Fruit fly (Drosophila melanogaster) whole organism, embryonic: ENCODE results near the gene CG3902.
A peak's percentile ranks its signal among the peaks of the same experiment; 100 is the strongest.

ENCODE experiments used
- BEAF-32 ChIP-seq: fragments of 200-800 bp; sonication (Bioruptor generic); optimal IDR thresholded peaks from 3 replicates; lab custom pipeline; 2017; ENCODE audit warnings: missing biosample characterization, missing genetic modification characterization, mild to moderate bottlenecking, moderate library complexity, missing genetic modification reagents
- CG10267 ChIP-seq: fragments of 200-800 bp; sonication (Bioruptor generic); optimal IDR thresholded peaks from 2 replicates; lab custom pipeline; 2018; ENCODE audit warnings: missing biosample characterization, mild to moderate bottlenecking, missing genetic modification characterization, moderate library complexity
- CG10274 ChIP-seq: fragments of 200-800 bp; sonication (Bioruptor generic); optimal IDR thresholded peaks from 3 replicates; lab custom pipeline; 2017; ENCODE audit warnings: missing biosample characterization, mild to moderate bottlenecking, missing genetic modification characterization
- CG11696 ChIP-seq: fragments of 200-800 bp; sonication (Bioruptor generic); IDR thresholded peaks from 2 replicates; pipeline ENCODE4 v1.3.6; 2022; ENCODE audit warnings: missing biosample characterization, missing genetic modification characterization
- CG12391 ChIP-seq: fragments of 200-800 bp; sonication (Bioruptor generic); optimal IDR thresholded peaks from 3 replicates; lab custom pipeline; 2018; ENCODE audit warnings: missing biosample characterization, mild to moderate bottlenecking, missing genetic modification characterization, moderate library complexity
- CG12659 ChIP-seq: fragments of 200-800 bp; sonication (Bioruptor generic); optimal IDR thresholded peaks from 3 replicates; lab custom pipeline; 2017; ENCODE audit warnings: mild to moderate bottlenecking, missing biosample characterization, missing genetic modification reagents, missing genetic modification characterization
- CG14667 ChIP-seq: fragments of 200-800 bp; sonication (Bioruptor generic); IDR thresholded peaks from 2 replicates; pipeline ENCODE4 v1.3.6; 2022; ENCODE audit warnings: missing biosample characterization, missing genetic modification characterization
- CG14860 ChIP-seq: fragments of 200-800 bp; sonication (Bioruptor generic); IDR thresholded peaks from 3 replicates; pipeline ENCODE4 v1.3.6; 2022; ENCODE audit warnings: missing biosample characterization, missing genetic modification characterization; ENCODE audit not compliant: partially characterized antibody
- CG17186 ChIP-seq: fragments of 200-800 bp; sonication (Bioruptor generic); optimal IDR thresholded peaks from 3 replicates; lab custom pipeline; 2017; ENCODE audit warnings: missing biosample characterization, missing genetic modification reagents, missing genetic modification characterization
- CG18764 ChIP-seq: fragments of 200-800 bp; sonication (Bioruptor generic); optimal IDR thresholded peaks from 3 replicates; lab custom pipeline; 2016; ENCODE audit warnings: missing biosample characterization, missing genetic modification characterization
- CG2116 ChIP-seq: fragments of 200-800 bp; sonication (Bioruptor generic); optimal IDR thresholded peaks from 3 replicates; lab custom pipeline; 2018; ENCODE audit warnings: missing biosample characterization, mild to moderate bottlenecking, missing genetic modification characterization
- CG2120 ChIP-seq: fragments of 200-800 bp; sonication (Bioruptor generic); optimal IDR thresholded peaks from 3 replicates; lab custom pipeline; 2016; ENCODE audit warnings: missing biosample characterization, missing genetic modification characterization
- CG2199 ChIP-seq: fragments of 200-800 bp; sonication (Bioruptor generic); IDR thresholded peaks from 3 replicates; pipeline ENCODE4 v1.3.6; 2022; ENCODE audit warnings: missing biosample characterization, missing genetic modification characterization
- CG30020 ChIP-seq: fragments of 200-800 bp; optimal IDR thresholded peaks from 2 replicates; lab custom pipeline; 2019; ENCODE audit warnings: missing biosample characterization, mild to moderate bottlenecking, missing genetic modification characterization, moderate library complexity
- CG30403 ChIP-seq: fragments of 200-800 bp; sonication (Bioruptor generic); optimal IDR thresholded peaks from 3 replicates; lab custom pipeline; 2016; ENCODE audit warnings: missing biosample characterization, missing genetic modification characterization
- CG34224 ChIP-seq: fragments of 200-800 bp; sonication (Bioruptor generic); IDR thresholded peaks from 3 replicates; pipeline ENCODE4 v1.3.6; 2022; ENCODE audit warnings: missing biosample characterization, missing genetic modification characterization; ENCODE audit not compliant: partially characterized antibody
- CG6791 ChIP-seq: fragments of 200-800 bp; sonication (Bioruptor generic); IDR thresholded peaks from 3 replicates; pipeline ENCODE4 v1.3.6; 2022; ENCODE audit warnings: missing biosample characterization, missing genetic modification characterization; ENCODE audit not compliant: partially characterized antibody
- CTCF ChIP-seq: fragments of 200-800 bp; sonication (Bioruptor generic); optimal IDR thresholded peaks from 2 replicates; lab custom pipeline; 2017; ENCODE audit warnings: missing biosample characterization, mild to moderate bottlenecking, missing genetic modification characterization, moderate library complexity
- D19B ChIP-seq: fragments of 200-800 bp; sonication (Bioruptor generic); optimal IDR thresholded peaks from 2 replicates; lab custom pipeline; 2017; ENCODE audit warnings: missing biosample characterization, mild to moderate bottlenecking, missing genetic modification characterization
- Dp ChIP-seq: fragments of 200-800 bp; sonication (Bioruptor generic); optimal IDR thresholded peaks from 2 replicates; lab custom pipeline; 2018; ENCODE audit warnings: missing biosample characterization, mild to moderate bottlenecking, missing genetic modification characterization, moderate library complexity
- HLH4C ChIP-seq: fragments of 200-800 bp; sonication (Bioruptor generic); IDR thresholded peaks from 3 replicates; pipeline ENCODE4 v1.3.6; 2022; ENCODE audit warnings: missing biosample characterization, missing genetic modification characterization; ENCODE audit not compliant: partially characterized antibody
- HmgD ChIP-seq: fragments of 200-800 bp; sonication (Bioruptor generic); optimal IDR thresholded peaks from 3 replicates; lab custom pipeline; 2016; ENCODE audit warnings: missing biosample characterization, missing genetic modification characterization
- HmgZ ChIP-seq: fragments of 200-800 bp; sonication (Bioruptor generic); optimal IDR thresholded peaks from 2 replicates; lab custom pipeline; 2018; ENCODE audit warnings: missing biosample characterization, mild to moderate bottlenecking, missing genetic modification characterization
- MESR4 ChIP-seq: fragments of 200-800 bp; sonication (Bioruptor generic); optimal IDR thresholded peaks from 2 replicates; lab custom pipeline; 2018; ENCODE audit warnings: missing biosample characterization, mild to moderate bottlenecking, missing genetic modification characterization, moderate library complexity
- Med ChIP-seq: fragments of 200-800 bp; sonication (Bioruptor generic); peaks from one replicate; lab custom pipeline; 2016; ENCODE audit warnings: missing biosample characterization, missing genetic modification characterization, mild to moderate bottlenecking, inconsistent platforms, moderate library complexity
- Opbp ChIP-seq: fragments of 200-800 bp; sonication (Bioruptor generic); IDR thresholded peaks from 3 replicates; pipeline ENCODE4 v1.3.6; 2022; ENCODE audit warnings: missing biosample characterization, missing genetic modification characterization; ENCODE audit not compliant: partially characterized antibody
- Sin3A ChIP-seq: fragments of >200 bp; optimal IDR thresholded peaks from 2 replicates; lab custom pipeline; 2018
- Sry-δ ChIP-seq: fragments of 200-800 bp; sonication (Bioruptor generic); optimal IDR thresholded peaks from 2 replicates; lab custom pipeline; 2016; ENCODE audit warnings: missing biosample characterization, missing genetic modification characterization
- Stat92E ChIP-seq, 3 experiments: fragments of >200 bp in 2 of 3; fragments of 200-800 bp in 1 of 3; sonication (Bioruptor generic) in 1 of 3; optimal IDR thresholded peaks; 2 replicates each; lab custom pipeline; 2017 to 2019; ENCODE audit warnings: missing biosample characterization in 3 of 3, missing genetic modification characterization in 3 of 3, mild to moderate bottlenecking in 1 of 3, moderate library complexity in 1 of 3
- YL-1 ChIP-seq: fragments of 200-800 bp; sonication (Bioruptor generic); optimal IDR thresholded peaks from 3 replicates; lab custom pipeline; 2017; ENCODE audit warnings: missing biosample characterization, mild to moderate bottlenecking, missing genetic modification characterization
- ato ChIP-seq: fragments of 200-800 bp; sonication (Bioruptor generic); IDR thresholded peaks from 2 replicates; pipeline ENCODE4 v1.3.6; 2022; ENCODE audit warnings: missing biosample characterization, missing genetic modification characterization; ENCODE audit not compliant: partially characterized antibody
- bab2 ChIP-seq: fragments of 200-800 bp; sonication (Bioruptor generic); optimal IDR thresholded peaks from 2 replicates; lab custom pipeline; 2016; ENCODE audit warnings: missing biosample characterization, missing genetic modification characterization
- bbx ChIP-seq: fragments of 200-800 bp; sonication (Bioruptor generic); IDR thresholded peaks from 2 replicates; pipeline ENCODE4 v1.3.6; 2022; ENCODE audit warnings: missing biosample characterization, missing genetic modification characterization; ENCODE audit not compliant: partially characterized antibody
- chinmo ChIP-seq: fragments of 200-800 bp; sonication (Bioruptor generic); IDR thresholded peaks from 4 replicates; pipeline ENCODE4 v1.3.6; 2022; ENCODE audit warnings: missing biosample characterization, missing genetic modification characterization; ENCODE audit not compliant: partially characterized antibody
- crp ChIP-seq, 2 experiments: fragments of 200-800 bp; sonication (Bioruptor generic); optimal IDR thresholded peaks; 2 replicates in 1 of 2; 3 replicates in 1 of 2; lab custom pipeline; 2017; ENCODE audit warnings: missing biosample characterization in 2 of 2, missing genetic modification characterization in 2 of 2, mild to moderate bottlenecking in 1 of 2, moderate library complexity in 1 of 2
- gfzf ChIP-seq: fragments of 200-800 bp; sonication (Bioruptor generic); optimal IDR thresholded peaks from 2 replicates; lab custom pipeline; 2016; ENCODE audit warnings: missing biosample characterization, mild to moderate bottlenecking, missing genetic modification characterization, moderate library complexity
- grau ChIP-seq: fragments of 200-800 bp; optimal IDR thresholded peaks from 3 replicates; lab custom pipeline; 2019; ENCODE audit warnings: missing biosample characterization, mild to moderate bottlenecking, missing genetic modification characterization, moderate library complexity
- her ChIP-seq: fragments of 200-800 bp; sonication (Bioruptor generic); optimal IDR thresholded peaks from 2 replicates; lab custom pipeline; 2016; ENCODE audit warnings: missing biosample characterization, missing genetic modification characterization
- klu ChIP-seq: fragments of 200-800 bp; sonication (Bioruptor generic); IDR thresholded peaks from 2 replicates; pipeline ENCODE4 v1.3.6; 2022; ENCODE audit warnings: missing biosample characterization, missing genetic modification characterization
- knrl ChIP-seq: fragments of 200-800 bp; sonication (Bioruptor generic); IDR thresholded peaks from 3 replicates; pipeline ENCODE4 v1.3.6; 2022; ENCODE audit warnings: missing biosample characterization, missing genetic modification characterization; ENCODE audit not compliant: partially characterized antibody
- maf-S ChIP-seq: fragments of 200-800 bp; sonication (Bioruptor generic); optimal IDR thresholded peaks from 2 replicates; lab custom pipeline; 2016; ENCODE audit warnings: missing biosample characterization, missing genetic modification characterization
- mld ChIP-seq: fragments of 200-800 bp; sonication (Bioruptor generic); IDR thresholded peaks from 3 replicates; pipeline ENCODE4 v1.3.6; 2022; ENCODE audit warnings: missing biosample characterization, missing genetic modification characterization; ENCODE audit not compliant: partially characterized antibody
- nerfin-2 ChIP-seq: fragments of 200-800 bp; sonication (Bioruptor generic); IDR thresholded peaks from 2 replicates; pipeline ENCODE4 v1.3.6; 2022; ENCODE audit warnings: missing biosample characterization, missing genetic modification characterization; ENCODE audit not compliant: partially characterized antibody
- nmo ChIP-seq: fragments of 200-800 bp; sonication (Bioruptor generic); optimal IDR thresholded peaks from 2 replicates; lab custom pipeline; 2018; ENCODE audit warnings: missing biosample characterization, mild to moderate bottlenecking, missing genetic modification characterization, moderate library complexity
- pzg ChIP-seq: fragments of 200-800 bp; sonication (Bioruptor generic); optimal IDR thresholded peaks from 3 replicates; lab custom pipeline; 2018; ENCODE audit warnings: missing biosample characterization, mild to moderate bottlenecking, missing genetic modification characterization, moderate library complexity
- sens ChIP-seq: fragments of 200-800 bp; sonication (Bioruptor generic); peaks from one replicate; lab custom pipeline; 2016; ENCODE audit warnings: missing biosample characterization, missing genetic modification characterization
- so ChIP-seq: fragments of 200-800 bp; sonication (Bioruptor generic); IDR thresholded peaks from 3 replicates; pipeline ENCODE4 v1.3.6; 2022; ENCODE audit warnings: missing biosample characterization, missing genetic modification characterization
- trem ChIP-seq: fragments of 200-800 bp; optimal IDR thresholded peaks from 3 replicates; lab custom pipeline; 2019; ENCODE audit warnings: missing biosample characterization, mild to moderate bottlenecking, missing genetic modification characterization, moderate library complexity
- zen2 ChIP-seq: fragments of 200-800 bp; sonication (Bioruptor generic); IDR thresholded peaks from 3 replicates; pipeline ENCODE4 v1.3.6; 2022; ENCODE audit warnings: missing biosample characterization, missing genetic modification characterization; ENCODE audit not compliant: partially characterized antibody

CG3902 gene

DNA sequence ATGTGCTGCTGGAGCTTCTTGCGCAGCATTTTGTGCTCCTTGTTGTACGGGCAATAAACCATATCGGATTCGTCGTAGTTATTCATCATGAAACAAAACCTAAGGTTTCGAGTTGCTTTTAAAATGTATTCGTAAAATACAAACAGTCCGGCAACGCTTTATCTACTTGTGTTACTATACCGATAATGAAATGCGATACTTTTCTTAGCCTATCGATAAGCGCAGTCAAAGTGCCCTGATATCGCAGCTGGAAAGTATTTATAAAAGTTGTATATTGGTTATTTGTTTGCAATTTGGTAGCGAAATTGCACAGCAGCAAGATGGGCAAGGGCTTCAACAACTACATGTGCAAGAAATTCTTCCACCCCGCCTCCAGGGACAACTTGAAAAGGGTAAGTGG lies 3.3 kb upstream of the CG3902 start, which contains the start of the genes arx and CG6843 (continued):
- TF ChIP-seq chinmo (GFP tag; lab: Robert Waterston, UW) (peak; percentile 96), CG2199 (GFP tag; lab: Robert Waterston, UW) (peak; percentile 13; the same call in 1 of the 3 replicates), Sin3A (lab: Kevin White, UChicago) (peak; percentile 58), CG6791 (peak; percentile 93), Opbp (GFP tag; lab: Robert Waterston, UW) (peak; percentile 95), CTCF (GFP tag; lab: Kevin White, UChicago) (peak; percentile 4), HmgD (GFP tag; lab: Kevin White, UChicago) (peak; percentile 24), trem (peak; percentile 70), nerfin-2 (peak; percentile 88), gfzf (GFP tag; lab: Kevin White, UChicago) (peak; percentile 28), crp (GFP tag; optimal IDR thresholded peaks at IDR 0.05; lab: Kevin White, UChicago) (peak in 1 of 2 experiments; percentile 35), bab2 (GFP tag; lab: Kevin White, UChicago) (no peak), Stat92E (GFP tag; optimal IDR thresholded peaks at IDR 0.05; lab: Kevin White, UChicago) (peak in 1 of 3 experiments; percentile 27), CG12659 (GFP tag; lab: Kevin White, UChicago) (peak; percentile 72), CG11696 (no peak), CG30020 (tag; lab: Kevin White, UChicago) (peak; percentile 53), CG10274 (GFP tag; lab: Kevin White, UChicago) (no peak), her (GFP tag; lab: Kevin White, UChicago) (no peak), so (GFP tag; lab: Robert Waterston, UW) (peak; percentile 78; the same call in 1 of the 3 replicates), Med (GFP tag; lab: Kevin White, UChicago) (peak; percentile 74), pzg (GFP tag; lab: Kevin White, UChicago) (peak; percentile 84), MESR4 (GFP tag; lab: Kevin White, UChicago) (peak; percentile 83), CG12391 (tag; lab: Kevin White, UChicago) (peak; percentile 22), Dp (GFP tag; lab: Kevin White, UChicago) (peak; percentile 66), CG34224 (GFP tag; lab: Robert Waterston, UW) (peak; percentile 95), sens (GFP tag; lab: Kevin White, UChicago) (peak; percentile 70), mld (GFP tag; lab: Robert Waterston, UW) (peak; percentile 85; the same call in 2 of the 3 replicates), CG30403 (GFP tag; lab: Kevin White, UChicago) (no peak), CG2120 (GFP tag; lab: Kevin White, UChicago) (peak; percentile 19), YL-1 (peak; percentile 86), nmo (GFP tag; lab: Kevin White, UChicago) (peak; percentile 16), maf-S (no peak), zen2 (GFP tag; lab: Robert Waterston, UW) (peak; percentile 93), HmgZ (peak; percentile 62), Sry-δ (GFP tag; lab: Kevin White, UChicago) (peak; percentile 83), knrl (peak; percentile 91), CG10267 (tag; lab: Kevin White, UChicago) (peak; percentile 40), HLH4C (GFP tag; lab: Robert Waterston, UW) (peak; percentile 83), bbx (GFP tag; lab: Robert Waterston, UW) (peak; percentile 92), CG17186 (GFP tag; lab: Kevin White, UChicago) (peak; percentile 64), CG14667 (GFP tag; lab: Robert Waterston, UW) (no peak), klu (GFP tag; lab: Robert Waterston, UW) (no peak), BEAF-32 (GFP tag; lab: Kevin White, UChicago) (peak; percentile 93), CG2116 (GFP tag; lab: Kevin White, UChicago) (peak; percentile 95), D19B (GFP tag; lab: Kevin White, UChicago) (no peak), CG14860 (peak; percentile 79), ato (peak; percentile 86), grau (tag; lab: Kevin White, UChicago) (peak; percentile 3), CG18764 (GFP tag; lab: Kevin White, UChicago) (no peak)
